Worm (Caenorhabditis elegans) whole organism, mixed stage, embryonic: ENCODE results near the gene T12B5.14.

Experiments
- M03D4.4 ChIP-seq: sonication (generic microtip); optimal IDR thresholded peaks from 2 replicates; lab custom pipeline; 2017; ENCODE audit warnings: mild to moderate bottlenecking, missing genetic modification characterization, missing compliant biosample characterization
- bed-3 ChIP-seq: fragments of 200-800 bp; sonication (Bioruptor generic); optimal IDR thresholded peaks from 3 replicates; lab custom pipeline; 2018; ENCODE audit warnings: mild to moderate bottlenecking, missing genetic modification characterization, moderate library complexity, missing compliant biosample characterization
- blmp-1 ChIP-seq: fragments of 150-350 bp; optimal IDR thresholded peaks from 2 replicates; lab custom pipeline; 2014; ENCODE audit warnings: missing biosample characterization, missing genetic modification characterization
- ceh-39 ChIP-seq: fragments of 150-350 bp; optimal IDR thresholded peaks from 2 replicates; lab custom pipeline; 2014; ENCODE audit warnings: missing biosample characterization, missing genetic modification characterization
- ceh-43 ChIP-seq: fragments of 200-800 bp; sonication (Bioruptor generic); optimal IDR thresholded peaks from 2 replicates; lab custom pipeline; 2018; ENCODE audit warnings: mild to moderate bottlenecking, missing genetic modification characterization, moderate library complexity, missing compliant biosample characterization
- ceh-83 ChIP-seq: fragments of 200-800 bp; sonication (Bioruptor generic); optimal IDR thresholded peaks from 2 replicates; lab custom pipeline; 2018; ENCODE audit warnings: mild to moderate bottlenecking, missing genetic modification characterization, missing compliant biosample characterization
- ces-1 ChIP-seq: fragments of 150-350 bp; optimal IDR thresholded peaks from 2 replicates; lab custom pipeline; 2014; ENCODE audit warnings: missing biosample characterization, missing genetic modification reagents, missing genetic modification characterization
- cnd-1 ChIP-seq: fragments of 200-800 bp; sonication (Bioruptor generic); optimal IDR thresholded peaks from 2 replicates; lab custom pipeline; 2018; ENCODE audit warnings: mild to moderate bottlenecking, missing genetic modification characterization, missing compliant biosample characterization
- drap-1 ChIP-seq: fragments of 200-800 bp; sonication (Bioruptor generic); optimal IDR thresholded peaks from 3 replicates; lab custom pipeline; 2018; ENCODE audit warnings: mild to moderate bottlenecking, missing genetic modification characterization, missing compliant biosample characterization
- elt-1 ChIP-seq: sonication (generic microtip); optimal IDR thresholded peaks from 2 replicates; lab custom pipeline; 2017; ENCODE audit warnings: missing genetic modification characterization, mild to moderate bottlenecking, missing compliant biosample characterization, antibody characterized with exemption, moderate library complexity, borderline replicate concordance; ENCODE audit not compliant: insufficient read depth
- elt-3 ChIP-seq: fragments of 150-350 bp; optimal IDR thresholded peaks from 2 replicates; lab custom pipeline; 2014; ENCODE audit warnings: missing biosample characterization, missing genetic modification characterization
- flh-1 ChIP-seq: fragments of 200-800 bp; sonication (Bioruptor generic); optimal IDR thresholded peaks from 2 replicates; lab custom pipeline; 2018; ENCODE audit warnings: mild to moderate bottlenecking, missing genetic modification characterization, moderate library complexity, missing compliant biosample characterization
- hlh-1 ChIP-seq: fragments of 150-350 bp; optimal IDR thresholded peaks from 2 replicates; lab custom pipeline; 2014; ENCODE audit warnings: missing biosample characterization, missing genetic modification reagents, missing genetic modification characterization
- lin-13 ChIP-seq: fragments of 150-350 bp; optimal IDR thresholded peaks from 2 replicates; lab custom pipeline; 2014; ENCODE audit warnings: missing biosample characterization, missing genetic modification characterization
- lin-32 ChIP-seq: fragments of 200-800 bp; sonication (Bioruptor generic); optimal IDR thresholded peaks from 2 replicates; lab custom pipeline; 2018; ENCODE audit warnings: mild to moderate bottlenecking, missing genetic modification characterization, missing compliant biosample characterization
- lsy-2 ChIP-seq: fragments of 150-350 bp; optimal IDR thresholded peaks from 2 replicates; lab custom pipeline; 2014; ENCODE audit warnings: missing biosample characterization, missing genetic modification characterization
- mep-1 ChIP-seq: fragments of 150-350 bp; optimal IDR thresholded peaks from 2 replicates; lab custom pipeline; 2017; ENCODE audit warnings: missing biosample characterization, missing genetic modification reagents, missing genetic modification characterization, inconsistent platforms
- mls-2 ChIP-seq: sonication (generic microtip); optimal IDR thresholded peaks from 2 replicates; lab custom pipeline; 2016; ENCODE audit warnings: mild to moderate bottlenecking, missing genetic modification characterization, moderate library complexity, missing compliant biosample characterization
- nhr-12 ChIP-seq: fragments of 150-350 bp; optimal IDR thresholded peaks from 2 replicates; lab custom pipeline; 2014; ENCODE audit warnings: missing biosample characterization, missing genetic modification characterization
- nhr-2 ChIP-seq: fragments of 150-350 bp; optimal IDR thresholded peaks from 2 replicates; lab custom pipeline; 2014; ENCODE audit warnings: missing biosample characterization, missing genetic modification characterization
- nhr-237 ChIP-seq: fragments of 150-350 bp; optimal IDR thresholded peaks from 2 replicates; lab custom pipeline; 2014; ENCODE audit warnings: missing biosample characterization, missing genetic modification characterization
- nhr-28 ChIP-seq: fragments of 150-350 bp; optimal IDR thresholded peaks from 2 replicates; lab custom pipeline; 2014; ENCODE audit warnings: missing biosample characterization, missing genetic modification characterization
- nhr-76 ChIP-seq: sonication (generic microtip); optimal IDR thresholded peaks from 2 replicates; lab custom pipeline; 2017; ENCODE audit warnings: missing biosample characterization, missing genetic modification characterization
- sem-2 ChIP-seq: fragments of 200-800 bp; sonication (Bioruptor generic); optimal IDR thresholded peaks from 2 replicates; lab custom pipeline; 2018; ENCODE audit warnings: mild to moderate bottlenecking, missing genetic modification characterization, missing compliant biosample characterization
- sptf-1 ChIP-seq: sonication (generic microtip); optimal IDR thresholded peaks from 2 replicates; lab custom pipeline; 2017; ENCODE audit warnings: mild to moderate bottlenecking, missing genetic modification characterization, moderate library complexity, missing compliant biosample characterization
- tbx-8 ChIP-seq: fragments of 200-800 bp; sonication (Bioruptor generic); optimal IDR thresholded peaks from 2 replicates; lab custom pipeline; 2018; ENCODE audit warnings: mild to moderate bottlenecking, missing genetic modification characterization, moderate library complexity, missing compliant biosample characterization
- unc-120 ChIP-seq: sonication (generic microtip); optimal IDR thresholded peaks from 2 replicates; lab custom pipeline; 2017; ENCODE audit warnings: missing genetic modification characterization, missing compliant biosample characterization; ENCODE audit not compliant: poor library complexity, severe bottlenecking
- ztf-11 ChIP-seq: fragments of 150-350 bp; optimal IDR thresholded peaks from 2 replicates; lab custom pipeline; 2014; ENCODE audit warnings: missing biosample characterization, missing genetic modification characterization

T12B5.14 gene

ce11 chrIII:919322-919721 is 35.4 kb upstream of the T12B5.14 start, which contains the start of gene F23H11.7:
Gene F23H11.7, minus strand, starts transcription at chrIII:919422.
- TF ChIP-seq lin-32 (GFP tag; lab: Kevin White, UChicago) (no peak), lsy-2 (tag; lab: Kevin White, UChicago) (no peak), elt-3 (tag; lab: Kevin White, UChicago) (no peak)

- TF ChIP-seq nhr-12 (no peak), flh-1 (GFP tag; lab: Kevin White, UChicago) (no peak), nhr-2 (tag; lab: Kevin White, UChicago) (no peak), mep-1 (tag; lab: Kevin White, UChicago) (no peak), ceh-39 (no peak), unc-120 (tag; lab: Kevin White, UChicago) (no peak), ceh-43 (no peak), ztf-11 (no peak), blmp-1 (tag; lab: Kevin White, UChicago) (no peak), elt-1 (tag; lab: Kevin White, UChicago) (no peak)
- TF ChIP-seq, all 35 proteins: peak for 0
These were observed 28.5 kb upstream of the T12B5.14 start, which contains the start of gene pef-1 for ce11 chrIII:926216-926615. Gene pef-1, minus strand, starts transcription at chrIII:926316.

- peak; percentile 96 for TF ChIP-seq sptf-1 (tag; lab: Kevin White, UChicago)
- peak; percentile 49 for TF ChIP-seq unc-120 (tag; lab: Kevin White, UChicago)
- TF ChIP-seq ceh-43, result peak; percentile 50
- peak; percentile 95 for TF ChIP-seq mls-2
- TF ChIP-seq tbx-8 (GFP tag; lab: Kevin White, UChicago), result peak; percentile 88
- peak; percentile 72 for TF ChIP-seq bed-3
- TF ChIP-seq M03D4.4 (tag; lab: Kevin White, UChicago), result peak; percentile 91
- peak; percentile 75 for TF ChIP-seq ceh-83 (GFP tag; lab: Kevin White, UChicago)
- TF ChIP-seq lin-32 (GFP tag; lab: Kevin White, UChicago), result peak; percentile 85
- peak; percentile 49 for TF ChIP-seq cnd-1
- TF ChIP-seq sem-2 (GFP tag; lab: Kevin White, UChicago), result peak; percentile 44
These were observed 23.3 kb upstream of the T12B5.14 start for ce11 chrIII:931405-931804.

ce11 chrIII:936037-936507 is 18.6 kb upstream of the T12B5.14 start, which contains the start of gene fbxa-55:
Gene fbxa-55, minus strand, starts transcription at chrIII:936087.
- TF ChIP-seq cnd-1, result no peak
- no peak for TF ChIP-seq nhr-2 (tag; lab: Kevin White, UChicago)
- TF ChIP-seq nhr-76, result no peak
- no peak for TF ChIP-seq lin-13
- TF ChIP-seq ces-1 (GFP tag; lab: Kevin White, UChicago), result no peak
- TF ChIP-seq tbx-8 (GFP tag; lab: Kevin White, UChicago), result no peak
- no peak for TF ChIP-seq hlh-1
- no peak for TF ChIP-seq drap-1 (GFP tag; lab: Kevin White, UChicago)
- TF ChIP-seq ceh-43, result no peak
- no peak for TF ChIP-seq nhr-12
- no peak for TF ChIP-seq elt-1 (tag; lab: Kevin White, UChicago)
- no peak for TF ChIP-seq elt-3 (tag; lab: Kevin White, UChicago)
- TF ChIP-seq nhr-28 (tag; lab: Kevin White, UChicago), result no peak
- TF ChIP-seq nhr-237 (tag; lab: Kevin White, UChicago), result no peak
- no peak for TF ChIP-seq blmp-1 (tag; lab: Kevin White, UChicago)
- no peak for TF ChIP-seq unc-120 (tag; lab: Kevin White, UChicago)
- TF ChIP-seq, all 35 proteins: peak for 0

- no peak for TF ChIP-seq ceh-83 (GFP tag; lab: Kevin White, UChicago)
- no peak for TF ChIP-seq sem-2 (GFP tag; lab: Kevin White, UChicago)
- no peak for TF ChIP-seq drap-1 (GFP tag; lab: Kevin White, UChicago)
- TF ChIP-seq lsy-2 (tag; lab: Kevin White, UChicago), result no peak
- TF ChIP-seq blmp-1 (tag; lab: Kevin White, UChicago), result no peak
- TF ChIP-seq lin-13, result no peak
- TF ChIP-seq sptf-1 (tag; lab: Kevin White, UChicago), result no peak
- TF ChIP-seq hlh-1, result no peak
- TF ChIP-seq elt-1 (tag; lab: Kevin White, UChicago), result no peak
- TF ChIP-seq nhr-2 (tag; lab: Kevin White, UChicago), result no peak
- TF ChIP-seq lin-32 (GFP tag; lab: Kevin White, UChicago), result no peak
- no peak for TF ChIP-seq mls-2
- TF ChIP-seq nhr-76, result no peak
- no peak for TF ChIP-seq flh-1 (GFP tag; lab: Kevin White, UChicago)
- no peak for TF ChIP-seq ztf-11
- TF ChIP-seq bed-3, result no peak
- TF ChIP-seq, all 35 proteins: peak for 0
These were observed 16.7 kb upstream of the T12B5.14 start, which contains the start of gene fbxa-56 for ce11 chrIII:937961-938360. Gene fbxa-56, minus strand, starts transcription at chrIII:938061.
